Worm (Caenorhabditis elegans) whole organism, young adult: ENCODE measurements around the gene B0252.11.

ENCODE experiments used
- B0019.2 ChIP-seq: fragments of 200-800 bp; sonication (Bioruptor generic); conservative IDR thresholded peaks from 2 replicates; pipeline ENCODE4 v1.3.6; 2022; ENCODE audit warnings: missing genetic modification reagents, missing genetic modification characterization, missing compliant biosample characterization
- B0035.1 ChIP-seq: sonication (generic microtip); optimal IDR thresholded peaks from 2 replicates; lab custom pipeline; 2016; ENCODE audit warnings: missing genetic modification characterization, mild to moderate bottlenecking, missing compliant biosample characterization, missing genotype, missing genetic modification reagents
- B0261.1 ChIP-seq: sonication (generic microtip); optimal IDR thresholded peaks from 2 replicates; lab custom pipeline; 2016; ENCODE audit warnings: mild to moderate bottlenecking, missing genetic modification characterization, moderate library complexity, missing compliant biosample characterization
- B0336.3 ChIP-seq: fragments of 200-800 bp; sonication (Bioruptor generic); IDR thresholded peaks from 2 replicates; pipeline ENCODE4 v1.3.6; 2022; ENCODE audit warnings: missing genetic modification characterization, missing compliant biosample characterization
- C06A6.2 ChIP-seq: fragments of 200-800 bp; sonication (Bioruptor generic); conservative IDR thresholded peaks from 2 replicates; pipeline ENCODE4 v1.3.6; 2022; ENCODE audit warnings: missing genetic modification characterization, missing compliant biosample characterization
- F52B5.7 ChIP-seq: sonication (generic microtip); optimal IDR thresholded peaks from 2 replicates; lab custom pipeline; 2016; ENCODE audit warnings: mild to moderate bottlenecking, missing genetic modification characterization, missing compliant biosample characterization
- K12H6.12 ChIP-seq: fragments of 200-800 bp; sonication (Bioruptor generic); optimal IDR thresholded peaks from 2 replicates; lab custom pipeline; 2018; ENCODE audit warnings: mild to moderate bottlenecking, missing genetic modification characterization, missing compliant biosample characterization
- T26A5.8 ChIP-seq: sonication (generic microtip); optimal IDR thresholded peaks from 2 replicates; lab custom pipeline; 2016; ENCODE audit warnings: missing genetic modification characterization, missing compliant biosample characterization
- Y53G8AR.9 ChIP-seq: fragments of 200-800 bp; sonication (Bioruptor generic); conservative IDR thresholded peaks from 2 replicates; pipeline ENCODE4 v1.3.6; 2022; ENCODE audit warnings: missing genetic modification reagents, missing genetic modification characterization, missing compliant biosample characterization
- Y56A3A.18 ChIP-seq: fragments of 200-800 bp; sonication (Bioruptor generic); IDR thresholded peaks from 2 replicates; pipeline ENCODE4 v1.3.6; 2022; ENCODE audit warnings: missing genetic modification reagents, missing genetic modification characterization, missing compliant biosample characterization
- Y67H2A.10 ChIP-seq: fragments of 200-800 bp; sonication (Bioruptor generic); conservative IDR thresholded peaks from 2 replicates; pipeline ENCODE4 v1.3.6; 2022; ENCODE audit warnings: missing genetic modification reagents, missing genetic modification characterization, missing compliant biosample characterization
- akir-1 ChIP-seq: fragments of 200-800 bp; sonication (Bioruptor generic); optimal IDR thresholded peaks from 2 replicates; lab custom pipeline; 2018; ENCODE audit warnings: mild to moderate bottlenecking, missing genetic modification characterization, moderate library complexity, missing compliant biosample characterization
- ama-1 ChIP-seq, 3 experiments: fragments of 150-350 bp in 1 of 3; sonication (generic microtip) in 2 of 3; optimal IDR thresholded peaks; 2 replicates each; lab custom pipeline; 2014 to 2018; ENCODE audit warnings: missing biosample characterization in 2 of 3, missing genetic modification characterization in 2 of 3, missing genetic modification reagents in 2 of 3
- aptf-2 ChIP-seq: fragments of 200-800 bp; sonication (Bioruptor generic); conservative IDR thresholded peaks from 2 replicates; pipeline ENCODE4 v1.3.6; 2022; ENCODE audit warnings: missing genetic modification reagents, missing genetic modification characterization, missing compliant biosample characterization
- attf-6 ChIP-seq: fragments of 200-800 bp; sonication (Bioruptor generic); IDR thresholded peaks from 2 replicates; pipeline ENCODE4 v1.3.6; 2022; ENCODE audit warnings: missing genetic modification reagents, missing genetic modification characterization, missing compliant biosample characterization
- ceh-100 ChIP-seq: fragments of 200-800 bp; sonication (Bioruptor generic); IDR thresholded peaks from 2 replicates; pipeline ENCODE4 v1.3.6; 2022; ENCODE audit warnings: missing genetic modification reagents, missing genetic modification characterization, missing compliant biosample characterization
- ceh-27 ChIP-seq: fragments of 200-800 bp; sonication (Bioruptor generic); optimal IDR thresholded peaks from 2 replicates; lab custom pipeline; 2018; ENCODE audit warnings: mild to moderate bottlenecking, missing genetic modification characterization, moderate library complexity, missing compliant biosample characterization
- ceh-79 ChIP-seq: sonication (generic microtip); optimal IDR thresholded peaks from 2 replicates; lab custom pipeline; 2017; ENCODE audit warnings: mild to moderate bottlenecking, missing genetic modification characterization, missing compliant biosample characterization
- dox-1 ChIP-seq: fragments of 200-800 bp; sonication (Bioruptor generic); IDR thresholded peaks from 2 replicates; pipeline ENCODE4 v1.3.6; 2022; ENCODE audit warnings: missing genetic modification reagents, missing genetic modification characterization, missing compliant biosample characterization
- dpl-1 ChIP-seq: fragments of 150-350 bp; optimal IDR thresholded peaks from 2 replicates; lab custom pipeline; 2014; ENCODE audit warnings: missing biosample characterization, missing genetic modification reagents, missing genetic modification characterization
- egl-18 ChIP-seq: fragments of 200-800 bp; sonication (Bioruptor generic); IDR thresholded peaks from 2 replicates; pipeline ENCODE4 v1.3.6; 2022; ENCODE audit warnings: missing genetic modification reagents, missing genetic modification characterization, missing compliant biosample characterization
- egrh-3 ChIP-seq: fragments of 200-800 bp; sonication (Bioruptor generic); IDR thresholded peaks from 2 replicates; pipeline ENCODE4 v1.3.6; 2022; ENCODE audit warnings: missing genetic modification reagents, missing genetic modification characterization, missing compliant biosample characterization
- ekl-4 ChIP-seq: fragments of 200-800 bp; sonication (Bioruptor generic); IDR thresholded peaks from 2 replicates; pipeline ENCODE4 v1.3.6; 2022; ENCODE audit warnings: missing genetic modification reagents, missing genetic modification characterization, missing compliant biosample characterization
- ets-4 ChIP-seq: fragments of 200-800 bp; sonication (Bioruptor generic); optimal IDR thresholded peaks from 2 replicates; lab custom pipeline; 2018; ENCODE audit warnings: mild to moderate bottlenecking, missing genetic modification characterization, missing compliant biosample characterization
- him-1 ChIP-seq: sonication (generic microtip); optimal IDR thresholded peaks from 2 replicates; lab custom pipeline; 2016; ENCODE audit warnings: missing genotype, missing genetic modification reagents, missing genetic modification characterization, missing compliant biosample characterization
- hlh-26 ChIP-seq: fragments of 200-800 bp; sonication (Bioruptor generic); conservative IDR thresholded peaks from 2 replicates; pipeline ENCODE4 v1.3.6; 2022; ENCODE audit warnings: missing genetic modification reagents, missing genetic modification characterization, missing compliant biosample characterization
- hmg-20 ChIP-seq: fragments of 200-800 bp; sonication (Bioruptor generic); IDR thresholded peaks from 2 replicates; pipeline ENCODE4 v1.3.6; 2022; ENCODE audit warnings: missing genetic modification reagents, missing genetic modification characterization, missing compliant biosample characterization
- madf-3 ChIP-seq: fragments of 200-800 bp; sonication (Bioruptor generic); IDR thresholded peaks from 2 replicates; pipeline ENCODE4 v1.3.6; 2022; ENCODE audit warnings: missing genetic modification reagents, missing genetic modification characterization, missing compliant biosample characterization
- madf-6 ChIP-seq: fragments of 200-800 bp; sonication (Bioruptor generic); IDR thresholded peaks from 2 replicates; pipeline ENCODE4 v1.3.6; 2022; ENCODE audit warnings: missing genetic modification reagents, missing genetic modification characterization, missing compliant biosample characterization
- madf-8 ChIP-seq: fragments of 200-800 bp; sonication (Bioruptor generic); conservative IDR thresholded peaks from 2 replicates; pipeline ENCODE4 v1.3.6; 2022; ENCODE audit warnings: missing genetic modification reagents, missing genetic modification characterization, missing compliant biosample characterization
- mcd-1 ChIP-seq: fragments of 200-800 bp; sonication (Bioruptor generic); IDR thresholded peaks from 2 replicates; pipeline ENCODE4 v1.3.6; 2022; ENCODE audit warnings: missing genetic modification reagents, missing genetic modification characterization, missing compliant biosample characterization
- mes-4 ChIP-seq: sonication (generic microtip); optimal IDR thresholded peaks from 2 replicates; lab custom pipeline; 2016; ENCODE audit warnings: missing genotype, missing genetic modification characterization, missing compliant biosample characterization
- nfyb-1 ChIP-seq: fragments of 200-800 bp; sonication (Bioruptor generic); IDR thresholded peaks from 2 replicates; pipeline ENCODE4 v1.3.6; 2022; ENCODE audit warnings: missing genetic modification reagents, missing genetic modification characterization, missing compliant biosample characterization
- nhr-179 ChIP-seq: sonication (generic microtip); optimal IDR thresholded peaks from 2 replicates; lab custom pipeline; 2016; ENCODE audit warnings: mild to moderate bottlenecking, missing genetic modification characterization, missing compliant biosample characterization
- nhr-80 ChIP-seq: sonication (generic microtip); optimal IDR thresholded peaks from 2 replicates; lab custom pipeline; 2016; ENCODE audit warnings: missing genetic modification characterization, missing compliant biosample characterization
- pha-4 ChIP-seq: fragments of 150-350 bp; sonication (generic microtip); optimal IDR thresholded peaks from 2 replicates; lab custom pipeline; 2014; ENCODE audit warnings: missing biosample characterization, missing genetic modification reagents, missing genetic modification characterization
- repo-1 ChIP-seq: sonication (generic microtip); optimal IDR thresholded peaks from 2 replicates; lab custom pipeline; 2017; ENCODE audit warnings: mild to moderate bottlenecking, missing genetic modification characterization, missing compliant biosample characterization
- sdz-38 ChIP-seq: sonication (generic microtip); optimal IDR thresholded peaks from 2 replicates; lab custom pipeline; 2016; ENCODE audit warnings: missing genotype, missing genetic modification characterization, missing compliant biosample characterization
- snpc-1.1 ChIP-seq: sonication (generic microtip); optimal IDR thresholded peaks from 2 replicates; lab custom pipeline; 2017; ENCODE audit warnings: missing genetic modification characterization, mild to moderate bottlenecking, missing compliant biosample characterization, antibody characterized with exemption, moderate library complexity, missing genotype, missing genetic modification reagents; ENCODE audit not compliant: insufficient read depth
- snpc-1.3 ChIP-seq: sonication (generic microtip); optimal IDR thresholded peaks from 2 replicates; lab custom pipeline; 2017; ENCODE audit warnings: missing genetic modification characterization, mild to moderate bottlenecking, missing compliant biosample characterization, antibody characterized with exemption, moderate library complexity, missing genotype, missing genetic modification reagents; ENCODE audit not compliant: insufficient read depth
- snpc-3.4 ChIP-seq: sonication (generic microtip); optimal IDR thresholded peaks from 2 replicates; lab custom pipeline; 2017; ENCODE audit warnings: missing genetic modification characterization, mild to moderate bottlenecking, missing compliant biosample characterization, antibody characterized with exemption, moderate library complexity, missing genotype, missing genetic modification reagents
- tbp1 ChIP-seq: fragments of 200-800 bp; sonication (Bioruptor generic); optimal IDR thresholded peaks from 2 replicates; lab custom pipeline; 2018; ENCODE audit warnings: mild to moderate bottlenecking, missing genetic modification characterization, missing compliant biosample characterization
- unc-62 ChIP-seq: fragments of 150-350 bp; optimal IDR thresholded peaks from 2 replicates; lab custom pipeline; 2014; ENCODE audit warnings: missing biosample characterization, missing genetic modification reagents, missing genetic modification characterization
- zfh-2 ChIP-seq: fragments of 200-800 bp; sonication (Bioruptor generic); conservative IDR thresholded peaks from 2 replicates; pipeline ENCODE4 v1.3.6; 2022; ENCODE audit warnings: missing genetic modification reagents, missing genetic modification characterization, missing compliant biosample characterization
- zim-3 ChIP-seq: sonication (generic microtip); optimal IDR thresholded peaks from 2 replicates; lab custom pipeline; 2017; ENCODE audit warnings: mild to moderate bottlenecking, missing genetic modification characterization, moderate library complexity, missing compliant biosample characterization
- ztf-22 ChIP-seq: fragments of 200-800 bp; sonication (Bioruptor generic); optimal IDR thresholded peaks from 2 replicates; lab custom pipeline; 2018; ENCODE audit warnings: mild to moderate bottlenecking, missing genetic modification characterization, moderate library complexity, missing compliant biosample characterization
- ztf-28 ChIP-seq: fragments of 200-800 bp; sonication (Bioruptor generic); IDR thresholded peaks from 2 replicates; pipeline ENCODE4 v1.3.6; 2022; ENCODE audit warnings: missing genetic modification reagents, missing genetic modification characterization, missing compliant biosample characterization

B0252.11 gene

ce11 chrII:6943299-6944051, 25.9 kb upstream of the B0252.11 start (continued):
- TF ChIP-seq egrh-3 (GFP tag; lab: Robert Waterston, UW) = peak; percentile 86; the same call in 1 of the 2 replicates
- no peak for TF ChIP-seq T26A5.8 (tag; lab: Kevin White, UChicago)
- TF ChIP-seq Y56A3A.18 = no peak
- no peak for TF ChIP-seq aptf-2
- no peak for TF ChIP-seq ceh-79 (tag; lab: Kevin White, UChicago)
- no peak for TF ChIP-seq ceh-100 (GFP tag; lab: Robert Waterston, UW)
- TF ChIP-seq ets-4 = peak; percentile 2
- no peak for TF ChIP-seq madf-8 (GFP tag; lab: Robert Waterston, UW)
- TF ChIP-seq nhr-179 (tag; lab: Kevin White, UChicago) = no peak
- no peak for TF ChIP-seq snpc-3.4 (tag; lab: Kevin White, UChicago)
- TF ChIP-seq ztf-28 (GFP tag; lab: Robert Waterston, UW) = no peak
- no peak for TF ChIP-seq Y67H2A.10 (GFP tag; lab: Robert Waterston, UW)
- TF ChIP-seq zim-3 (tag; lab: Kevin White, UChicago) = no peak
- TF ChIP-seq him-1 (tag; lab: Kevin White, UChicago) = no peak
- peak; percentile 98 for TF ChIP-seq zfh-2
- TF ChIP-seq ama-1 (optimal IDR thresholded peaks at IDR 0.05; lab: Kevin White, UChicago) = no peak
- TF ChIP-seq ama-1 (GFP tag; optimal IDR thresholded peaks at IDR 0.05; lab: Kevin White, UChicago) = no peak
- no peak for TF ChIP-seq B0336.3
- TF ChIP-seq sdz-38 (tag; lab: Kevin White, UChicago) = no peak
- TF ChIP-seq F52B5.7 (tag; lab: Kevin White, UChicago) = peak; percentile 23
- TF ChIP-seq ceh-27 (GFP tag; lab: Kevin White, UChicago) = peak; percentile 48
- no peak for TF ChIP-seq madf-3
- TF ChIP-seq hmg-20 (GFP tag; lab: Robert Waterston, UW) = no peak
- no peak for TF ChIP-seq B0261.1 (tag; lab: Kevin White, UChicago)
- peak; percentile 51 for TF ChIP-seq unc-62 (GFP tag; lab: Kevin White, UChicago)
- TF ChIP-seq repo-1 (tag; lab: Kevin White, UChicago) = no peak
- no peak for TF ChIP-seq akir-1 (GFP tag; lab: Kevin White, UChicago)
- no peak for TF ChIP-seq ztf-22
- TF ChIP-seq dox-1 (GFP tag; lab: Robert Waterston, UW) = peak; percentile 31; the same call in 1 of the 2 replicates
- peak; percentile 65 for TF ChIP-seq nhr-80 (tag; lab: Kevin White, UChicago)
- no peak for TF ChIP-seq egl-18 (GFP tag; lab: Robert Waterston, UW)
- no peak for TF ChIP-seq snpc-1.1 (tag; lab: Kevin White, UChicago)
- TF ChIP-seq hlh-26 (GFP tag; lab: Robert Waterston, UW) = no peak
- no peak for TF ChIP-seq dpl-1 (GFP tag; lab: Kevin White, UChicago)
- 0 out of 2 replicates have a peak, but pooled peaks have one; percentile 14 for TF ChIP-seq nfyb-1 (GFP tag; lab: Robert Waterston, UW)
- no peak for TF ChIP-seq Y53G8AR.9 (GFP tag; lab: Robert Waterston, UW)
- TF ChIP-seq tbp1 = no peak
- no peak for TF ChIP-seq ekl-4 (GFP tag; lab: Robert Waterston, UW)
- no peak for TF ChIP-seq B0035.1 (tag; lab: Kevin White, UChicago)
- TF ChIP-seq mcd-1 (GFP tag; lab: Robert Waterston, UW) = no peak; the same call in 1 of the 2 replicates
- no peak for TF ChIP-seq madf-6 (GFP tag; lab: Robert Waterston, UW)
- TF ChIP-seq mes-4 (tag; lab: Kevin White, UChicago) = no peak
- no peak for TF ChIP-seq pha-4 (tag; lab: Kevin White, UChicago)
- peak; percentile 28 for TF ChIP-seq K12H6.12
- no peak for TF ChIP-seq B0019.2 (GFP tag; lab: Robert Waterston, UW)
- TF ChIP-seq C06A6.2 = no peak
- no peak for TF ChIP-seq attf-6
- TF ChIP-seq snpc-1.3 (tag; lab: Kevin White, UChicago) = no peak
